Fruit fly (Drosophila melanogaster): ENCODE results near the gene Sf3a2.

Sf3a2 gene

dm6 chr3L:12813907-12814306 is at the start of gene Sf3a2, which contains the start of gene CG42588:
Gene Sf3a2 (minus strand): TSS chr3L:12814019.
Gene CG42588 (plus strand): TSS chr3L:12814254.
- no peak for TF ChIP-seq Crg-1 (GFP tag; optimal IDR thresholded peaks at IDR 0.05)
- TF ChIP-seq Hr96 (GFP tag; optimal IDR thresholded peaks at IDR 0.05) = no peak
- no peak for TF ChIP-seq kay (GFP tag; ENCODE audit: borderline replicate concordance)
- no peak for TF ChIP-seq CG33017 (tag; optimal IDR thresholded peaks at IDR 0.05)
- TF ChIP-seq Clk (GFP tag; optimal IDR thresholded peaks at IDR 0.05) = no peak
- TF ChIP-seq CG14711 (tag; optimal IDR thresholded peaks at IDR 0.05) = peak; percentile 98
- TF ChIP-seq CG1620 (GFP tag; optimal IDR thresholded peaks at IDR 0.05) = peak; percentile 66
- TF ChIP-seq tj (GFP tag; optimal IDR thresholded peaks at IDR 0.05) = peak; percentile 32
- TF ChIP-seq bab1 (GFP tag; optimal IDR thresholded peaks at IDR 0.05) = peak; percentile 78
- TF ChIP-seq CG7101 (tag; optimal IDR thresholded peaks at IDR 0.05) = peak; percentile 52
- peak; percentile 17 for TF ChIP-seq ovo (GFP tag; optimal IDR thresholded peaks at IDR 0.05)
- TF ChIP-seq CG12768 (GFP tag; optimal IDR thresholded peaks at IDR 0.05) = no peak
- TF ChIP-seq Mnt (GFP tag; optimal IDR thresholded peaks at IDR 0.05) = peak; percentile 75
- TF ChIP-seq pad (GFP tag; optimal IDR thresholded peaks at IDR 0.05) = peak; percentile 25
- TF ChIP-seq toe (GFP tag; optimal IDR thresholded peaks at IDR 0.05) = peak; percentile 65
- peak; percentile 48 for TF ChIP-seq CG11617 (GFP tag; optimal IDR thresholded peaks at IDR 0.05)
- TF ChIP-seq CG7045 (GFP tag; optimal IDR thresholded peaks at IDR 0.05) = no peak
- no peak for TF ChIP-seq CG5204 (GFP tag; optimal IDR thresholded peaks at IDR 0.05)
- TF ChIP-seq cnc (optimal IDR thresholded peaks at IDR 0.05) = no peak
- no peak for TF ChIP-seq cic (GFP tag; optimal IDR thresholded peaks at IDR 0.05)

dm6 chr3L:12862820-12863219 is 49.0 kb upstream of the Sf3a2 start, which contains the start of gene CG10943:
Gene CG10943 (minus strand): TSS chr3L:12862920.
- TF ChIP-seq Hr96 (GFP tag; optimal IDR thresholded peaks at IDR 0.05) (no peak), tj (GFP tag; optimal IDR thresholded peaks at IDR 0.05) (no peak), toe (GFP tag; optimal IDR thresholded peaks at IDR 0.05) (no peak), CG1620 (GFP tag; optimal IDR thresholded peaks at IDR 0.05) (no peak)

dm6 chr3L:12861255-12861899 is 47.6 kb upstream of the Sf3a2 start, which contains the start of gene CG32107:
Gene CG32107 (minus strand): TSS chr3L:12861305.
- TF ChIP-seq CG7045 (GFP tag; optimal IDR thresholded peaks at IDR 0.05) (no peak), Crg-1 (GFP tag; optimal IDR thresholded peaks at IDR 0.05) (no peak), pad (GFP tag; optimal IDR thresholded peaks at IDR 0.05) (peak; percentile 23), kay (GFP tag; ENCODE audit: borderline replicate concordance) (peak; percentile 84), tj (GFP tag; optimal IDR thresholded peaks at IDR 0.05) (no peak), CG1620 (GFP tag; optimal IDR thresholded peaks at IDR 0.05) (no peak), CG14711 (tag; optimal IDR thresholded peaks at IDR 0.05) (peak; percentile 6), bab1 (GFP tag; optimal IDR thresholded peaks at IDR 0.05) (no peak), CG7101 (tag; optimal IDR thresholded peaks at IDR 0.05) (peak; percentile 33), CG33017 (tag; optimal IDR thresholded peaks at IDR 0.05) (peak; percentile 46), cic (GFP tag; optimal IDR thresholded peaks at IDR 0.05) (peak; percentile 45)

dm6 chr3L:12857553-12858122 is 43.8 kb upstream of the Sf3a2 start:
- TF ChIP-seq cic (GFP tag; optimal IDR thresholded peaks at IDR 0.05) = no peak
- no peak for TF ChIP-seq CG5204 (GFP tag; optimal IDR thresholded peaks at IDR 0.05)
- TF ChIP-seq CG14711 (tag; optimal IDR thresholded peaks at IDR 0.05) = no peak
- TF ChIP-seq CG7045 (GFP tag; optimal IDR thresholded peaks at IDR 0.05) = no peak
- TF ChIP-seq Mnt (GFP tag; optimal IDR thresholded peaks at IDR 0.05) = no peak
- TF ChIP-seq CG33017 (tag; optimal IDR thresholded peaks at IDR 0.05) = no peak
- no peak for TF ChIP-seq bab1 (GFP tag; optimal IDR thresholded peaks at IDR 0.05)
- no peak for TF ChIP-seq Clk (GFP tag; optimal IDR thresholded peaks at IDR 0.05)
- TF ChIP-seq toe (GFP tag; optimal IDR thresholded peaks at IDR 0.05) = no peak

dm6 chr3L:12853423-12853822 is 39.6 kb upstream of the Sf3a2 start, which contains the start of gene Ent3:
Gene Ent3 (plus strand): TSS chr3L:12853646.
- no peak for TF ChIP-seq cic (GFP tag; optimal IDR thresholded peaks at IDR 0.05)
- no peak for TF ChIP-seq CG5204 (GFP tag; optimal IDR thresholded peaks at IDR 0.05)

- TF ChIP-seq kay (GFP tag; ENCODE audit: borderline replicate concordance) = peak; percentile 100
- TF ChIP-seq CG7101 (tag; optimal IDR thresholded peaks at IDR 0.05) = peak; percentile 34
- TF ChIP-seq pad (GFP tag; optimal IDR thresholded peaks at IDR 0.05) = peak; percentile 12
- TF ChIP-seq CG5204 (GFP tag; optimal IDR thresholded peaks at IDR 0.05) = no peak
- TF ChIP-seq tj (GFP tag; optimal IDR thresholded peaks at IDR 0.05) = peak; percentile 55
- TF ChIP-seq Mnt (GFP tag; optimal IDR thresholded peaks at IDR 0.05) = peak; percentile 30
- no peak for TF ChIP-seq Clk (GFP tag; optimal IDR thresholded peaks at IDR 0.05)
- TF ChIP-seq bab1 (GFP tag; optimal IDR thresholded peaks at IDR 0.05) = peak; percentile 52
- no peak for TF ChIP-seq ovo (GFP tag; optimal IDR thresholded peaks at IDR 0.05)
- TF ChIP-seq CG12768 (GFP tag; optimal IDR thresholded peaks at IDR 0.05) = peak; percentile 4
- TF ChIP-seq CG33017 (tag; optimal IDR thresholded peaks at IDR 0.05) = peak; percentile 17
- peak; percentile 71 for TF ChIP-seq CG11617 (GFP tag; optimal IDR thresholded peaks at IDR 0.05)
- TF ChIP-seq cic (GFP tag; optimal IDR thresholded peaks at IDR 0.05) = peak; percentile 87
Measured at dm6 chr3L:12849867-12850301, 36.1 kb upstream of the Sf3a2 start, which contains the start of the genes CG10948 and Wbp2. Gene CG10948 (minus strand): TSS chr3L:12850117. Gene Wbp2 (plus strand): TSS chr3L:12850165.

Data from whole organism, adult.